Worm (Caenorhabditis elegans): ENCODE data around the gene ugt-60.
A peak's percentile ranks its signal among the peaks of the same experiment; 100 is the strongest.

Gene ugt-60

DNA sequence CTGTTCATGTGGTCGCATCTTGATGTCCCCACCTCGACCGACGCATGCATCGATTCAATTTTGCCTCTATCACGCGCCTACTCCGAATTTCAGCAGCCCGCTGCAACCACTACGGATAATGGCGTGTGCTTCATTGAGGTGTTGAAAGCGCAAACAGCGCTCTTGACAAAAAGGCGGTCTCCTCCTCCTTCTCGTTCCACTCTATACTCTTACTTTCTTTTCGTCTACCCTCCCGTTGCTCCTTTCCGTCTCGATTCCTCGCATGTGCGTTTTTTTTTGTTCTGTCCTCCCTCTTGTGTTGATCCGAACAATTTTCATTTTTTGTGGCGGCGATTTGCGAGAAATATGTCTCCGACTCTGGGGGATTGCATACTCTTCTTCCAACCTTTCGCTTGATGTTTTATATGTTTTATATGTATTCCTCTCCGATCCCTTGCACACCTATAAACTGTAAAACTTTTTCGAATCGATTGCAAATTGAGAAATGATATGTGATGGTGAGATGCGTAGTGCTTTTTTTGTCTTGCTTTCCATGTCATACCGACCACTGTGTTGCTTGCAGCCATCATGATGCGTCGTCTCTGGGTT is 23.9 kb upstream of the ugt-60 start:
- TF ChIP-seq pha-4 (tag; optimal IDR thresholded peaks at IDR 0.05) (peak; percentile 68), nhr-43 (tag; optimal IDR thresholded peaks at IDR 0.05; ENCODE audit: poor library complexity, severe bottlenecking) (no peak), unc-62 (GFP tag; optimal IDR thresholded peaks at IDR 0.05) (peak; percentile 6), nfya-1 (tag; optimal IDR thresholded peaks at IDR 0.05; ENCODE audit: insufficient read depth) (peak; percentile 3), ztf-11 (tag; optimal IDR thresholded peaks at IDR 0.05) (no peak), elt-2 (tag; optimal IDR thresholded peaks at IDR 0.05) (peak; percentile 6), hmg-11 (tag; optimal IDR thresholded peaks at IDR 0.05) (peak; percentile 28)

ce11 chrIII:9701798-9702197 is 22.9 kb upstream of the ugt-60 start:
- TF ChIP-seq elt-1 (tag; optimal IDR thresholded peaks at IDR 0.05) = no peak
- no peak for TF ChIP-seq pha-4 (tag; optimal IDR thresholded peaks at IDR 0.05)
- no peak for TF ChIP-seq nhr-12 (tag; optimal IDR thresholded peaks at IDR 0.05)
- peak; percentile 22 for TF ChIP-seq fkh-10 (GFP tag; optimal IDR thresholded peaks at IDR 0.05)
- no peak for TF ChIP-seq unc-39 (tag; optimal IDR thresholded peaks at IDR 0.05)
- TF ChIP-seq fkh-2 (tag; optimal IDR thresholded peaks at IDR 0.05) = no peak
- TF ChIP-seq elt-2 (tag; optimal IDR thresholded peaks at IDR 0.05) = no peak

DNA sequence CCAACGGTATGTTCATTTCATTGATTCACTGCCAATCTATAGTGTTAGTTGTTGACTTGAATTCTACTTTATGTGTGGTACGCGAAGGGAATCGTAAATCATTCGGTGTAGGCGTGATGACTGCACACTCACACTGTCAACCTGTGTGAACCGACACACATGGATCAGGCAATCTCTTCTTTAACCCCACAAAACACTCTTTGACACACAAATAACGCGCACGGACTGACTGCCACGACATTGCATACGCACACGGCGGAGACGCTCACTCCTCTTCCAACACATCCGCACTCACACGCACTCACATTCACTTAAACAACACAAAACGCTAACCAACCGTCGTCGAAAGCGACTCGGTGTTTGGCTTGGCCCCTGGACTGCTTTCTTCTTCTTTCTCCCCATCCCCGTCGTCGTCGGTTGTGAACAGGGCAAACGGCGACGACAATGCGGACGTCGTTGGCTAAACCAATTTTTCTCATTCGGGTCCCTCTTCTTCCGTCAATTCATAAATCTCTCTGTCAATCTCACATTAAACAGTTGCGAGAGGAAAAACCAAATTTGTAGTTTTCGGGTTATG is 21.4 kb upstream of the ugt-60 start:
- TF ChIP-seq lsy-12 (tag; optimal IDR thresholded peaks at IDR 0.05) (no peak), ztf-4 (tag; optimal IDR thresholded peaks at IDR 0.05) (no peak), nhr-23 (tag; optimal IDR thresholded peaks at IDR 0.05) (peak; percentile 15), nhr-43 (tag; optimal IDR thresholded peaks at IDR 0.05; ENCODE audit: poor library complexity, severe bottlenecking) (no peak), eor-1 (tag; optimal IDR thresholded peaks at IDR 0.05) (no peak), R02D3.7 (tag; optimal IDR thresholded peaks at IDR 0.05) (no peak), nfya-1 (tag; optimal IDR thresholded peaks at IDR 0.05; ENCODE audit: insufficient read depth) (peak; percentile 15), ceh-16 (tag; optimal IDR thresholded peaks at IDR 0.05) (no peak), unc-39 (tag; optimal IDR thresholded peaks at IDR 0.05) (no peak), lin-15B (tag; optimal IDR thresholded peaks at IDR 0.05) (no peak), lin-39 (tag; optimal IDR thresholded peaks at IDR 0.05) (peak; percentile 60)

DNA sequence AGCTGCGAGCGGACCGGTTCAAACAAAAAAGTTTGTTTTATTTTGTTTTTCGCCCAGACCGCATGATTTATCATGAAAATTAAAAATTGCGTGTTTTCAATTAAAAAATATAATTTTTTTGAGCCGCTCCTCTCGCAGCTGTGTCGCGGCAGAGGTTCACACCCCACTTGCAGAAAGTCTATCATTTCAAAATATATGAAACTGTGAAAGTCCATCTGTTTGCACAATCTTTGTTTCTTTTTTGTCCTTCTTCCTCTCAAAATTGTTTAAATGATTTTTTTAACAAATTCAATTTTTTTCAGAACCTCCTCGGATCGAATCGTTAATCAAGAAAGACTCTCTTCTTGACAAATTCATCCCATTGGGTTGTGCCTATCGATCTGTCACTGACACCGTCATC is 20.7 kb upstream of the ugt-60 start, which contains the start of gene tlk-1:
TSS of gene tlk-1 (plus strand) at position 301 of the 400 bp plus-strand sequence.
- no peak for TF ChIP-seq nhr-25 (tag; optimal IDR thresholded peaks at IDR 0.05)
- TF ChIP-seq elt-3 (tag; optimal IDR thresholded peaks at IDR 0.05) = no peak
- TF ChIP-seq nhr-237 (tag; optimal IDR thresholded peaks at IDR 0.05) = no peak
- no peak for TF ChIP-seq ceh-82 (tag; optimal IDR thresholded peaks at IDR 0.05)
- TF ChIP-seq tbx-2 (tag; optimal IDR thresholded peaks at IDR 0.05) = no peak
- no peak for TF ChIP-seq daf-12 (tag; optimal IDR thresholded peaks at IDR 0.05)
- no peak for TF ChIP-seq fkh-2 (tag; optimal IDR thresholded peaks at IDR 0.05)
- no peak for TF ChIP-seq unc-62 (GFP tag; optimal IDR thresholded peaks at IDR 0.05)
- no peak for TF ChIP-seq zag-1 (tag; optimal IDR thresholded peaks at IDR 0.05)
- no peak for TF ChIP-seq aly-2 (tag; optimal IDR thresholded peaks at IDR 0.05)
- TF ChIP-seq mdl-1 (tag; optimal IDR thresholded peaks at IDR 0.05) = no peak
- no peak for TF ChIP-seq nhr-67 (tag; optimal IDR thresholded peaks at IDR 0.05)
- TF ChIP-seq nhr-77 (tag; optimal IDR thresholded peaks at IDR 0.05) = no peak
- no peak for TF ChIP-seq elt-2 (tag; optimal IDR thresholded peaks at IDR 0.05)
- no peak for TF ChIP-seq nhr-28 (tag; optimal IDR thresholded peaks at IDR 0.05)
- TF ChIP-seq nfya-1 (tag; optimal IDR thresholded peaks at IDR 0.05; ENCODE audit: insufficient read depth) = no peak

DNA sequence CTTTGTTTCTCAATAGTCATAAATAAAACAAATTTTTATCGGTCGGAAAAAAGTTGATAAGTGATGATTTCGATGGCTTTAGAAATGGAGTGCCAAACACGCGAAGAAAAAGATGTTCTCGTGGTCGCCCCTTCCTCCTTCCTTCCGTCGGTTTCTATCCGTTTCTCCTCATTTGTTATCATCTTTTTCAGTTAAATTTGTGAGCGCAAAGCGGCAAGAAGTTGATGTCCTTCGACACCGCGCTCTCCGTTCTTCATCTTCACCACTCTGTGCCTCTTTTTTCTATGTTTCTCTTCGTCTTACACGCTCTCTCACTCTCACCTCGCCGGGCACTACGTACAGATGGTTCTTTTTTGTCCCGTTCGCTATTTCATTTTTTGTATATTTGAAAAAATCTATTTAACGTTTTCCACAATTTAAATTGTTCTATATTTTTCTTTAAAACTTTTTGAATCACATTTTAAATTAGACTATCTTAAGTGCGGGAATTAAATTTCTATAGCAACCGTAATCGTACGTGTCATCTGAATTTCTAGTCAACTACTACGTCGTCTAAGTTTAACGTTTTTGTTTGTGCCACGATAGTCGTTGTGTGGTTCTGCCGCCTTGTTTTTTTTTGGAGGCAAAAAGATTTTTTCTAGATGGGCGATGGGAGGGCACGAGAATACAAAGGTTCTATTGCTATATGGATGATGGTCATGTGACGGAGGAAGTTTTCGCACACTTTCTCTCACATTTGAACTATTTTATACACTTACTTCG is 20.0 kb upstream of the ugt-60 start:
- TF ChIP-seq ZK546.5 (tag; optimal IDR thresholded peaks at IDR 0.05) (no peak), fkh-2 (tag; optimal IDR thresholded peaks at IDR 0.05) (no peak), ztf-11 (tag; optimal IDR thresholded peaks at IDR 0.05) (no peak), ceh-82 (tag; optimal IDR thresholded peaks at IDR 0.05) (no peak), nhr-77 (tag; optimal IDR thresholded peaks at IDR 0.05) (no peak), nhr-28 (tag; optimal IDR thresholded peaks at IDR 0.05) (no peak), ztf-4 (tag; optimal IDR thresholded peaks at IDR 0.05) (no peak), nhr-12 (tag; optimal IDR thresholded peaks at IDR 0.05) (no peak), nhr-43 (tag; optimal IDR thresholded peaks at IDR 0.05; ENCODE audit: poor library complexity, severe bottlenecking) (no peak), lin-15B (tag; optimal IDR thresholded peaks at IDR 0.05) (no peak), skn-1 (tag; optimal IDR thresholded peaks at IDR 0.05) (no peak), daf-12 (tag; optimal IDR thresholded peaks at IDR 0.05) (no peak), unc-39 (tag; optimal IDR thresholded peaks at IDR 0.05) (no peak), fos-1 (tag; optimal IDR thresholded peaks at IDR 0.05) (no peak), nhr-237 (tag; optimal IDR thresholded peaks at IDR 0.05) (no peak), lsy-12 (tag; optimal IDR thresholded peaks at IDR 0.05) (no peak), unc-62 (GFP tag; optimal IDR thresholded peaks at IDR 0.05) (no peak), nhr-25 (tag; optimal IDR thresholded peaks at IDR 0.05) (peak; percentile 49), tbx-2 (tag; optimal IDR thresholded peaks at IDR 0.05) (no peak), mdl-1 (tag; optimal IDR thresholded peaks at IDR 0.05) (no peak), nhr-76 (tag; optimal IDR thresholded peaks at IDR 0.05) (no peak), ceh-9 (tag; optimal IDR thresholded peaks at IDR 0.05) (no peak), fkh-10 (GFP tag; optimal IDR thresholded peaks at IDR 0.05) (no peak), mml-1 (tag; optimal IDR thresholded peaks at IDR 0.05) (no peak), sea-2 (GFP tag; optimal IDR thresholded peaks at IDR 0.05) (no peak), lin-39 (tag; optimal IDR thresholded peaks at IDR 0.05) (peak; percentile 20)
